Fruit fly (Drosophila melanogaster) whole organism, prepupa: ENCODE results near the gene eIF1.
A peak's percentile ranks its signal among the peaks of the same experiment; 100 is the strongest.

Experiments
- CG11294 ChIP-seq: fragments of 200-800 bp; sonication (Bioruptor generic); IDR thresholded peaks from 2 replicates; pipeline ENCODE4 v1.3.6; 2022; ENCODE audit warnings: missing biosample characterization, missing genetic modification characterization
- CG11762 ChIP-seq: fragments of 200-800 bp; sonication (Bioruptor generic); optimal IDR thresholded peaks from 3 replicates; lab custom pipeline; 2016; ENCODE audit warnings: missing biosample characterization, missing genetic modification characterization; ENCODE audit not compliant: insufficient read depth
- CG11902 ChIP-seq: fragments of 200-800 bp; sonication (Bioruptor generic); optimal IDR thresholded peaks from 3 replicates; lab custom pipeline; 2016; ENCODE audit warnings: missing biosample characterization, missing genetic modification characterization
- CG15336 ChIP-seq: fragments of 200-800 bp; sonication (Bioruptor generic); IDR thresholded peaks from 2 replicates; pipeline ENCODE4 v1.3.6; 2022; ENCODE audit warnings: missing biosample characterization, missing genetic modification characterization
- CG1621 ChIP-seq: fragments of 200-800 bp; sonication (Bioruptor generic); optimal IDR thresholded peaks from 3 replicates; lab custom pipeline; 2018; ENCODE audit warnings: missing biosample characterization, mild to moderate bottlenecking, missing genetic modification characterization
- CG16779 ChIP-seq: fragments of 200-800 bp; sonication (Bioruptor generic); optimal IDR thresholded peaks from 3 replicates; lab custom pipeline; 2017; ENCODE audit warnings: missing biosample characterization, mild to moderate bottlenecking, missing genetic modification characterization
- CG3032 ChIP-seq: fragments of 200-800 bp; optimal IDR thresholded peaks from 2 replicates; lab custom pipeline; 2019; ENCODE audit warnings: missing biosample characterization, mild to moderate bottlenecking, missing genetic modification characterization, moderate library complexity
- CG31627 ChIP-seq: fragments of 200-800 bp; sonication (Bioruptor generic); optimal IDR thresholded peaks from 3 replicates; lab custom pipeline; 2016; ENCODE audit warnings: missing biosample characterization, missing genetic modification characterization
- CG32006 ChIP-seq: fragments of 200-800 bp; sonication (Bioruptor generic); optimal IDR thresholded peaks from 3 replicates; lab custom pipeline; 2017; ENCODE audit warnings: missing biosample characterization, mild to moderate bottlenecking, missing genetic modification characterization
- CG34406 ChIP-seq: fragments of 200-800 bp; sonication (Bioruptor generic); optimal IDR thresholded peaks from 3 replicates; lab custom pipeline; 2016; ENCODE audit warnings: missing biosample characterization, missing genetic modification characterization
- CG3919 ChIP-seq: fragments of 200-800 bp; sonication (Bioruptor generic); optimal IDR thresholded peaks from 3 replicates; lab custom pipeline; 2016; ENCODE audit warnings: missing biosample characterization, missing genetic modification characterization
- CG4318 ChIP-seq: fragments of 200-800 bp; sonication (Bioruptor generic); optimal IDR thresholded peaks from 3 replicates; lab custom pipeline; 2017; ENCODE audit warnings: missing biosample characterization, mild to moderate bottlenecking, missing genetic modification characterization
- CG6163 ChIP-seq: fragments of 200-800 bp; sonication (Bioruptor generic); IDR thresholded peaks from 3 replicates; pipeline ENCODE4 v1.3.6; 2022; ENCODE audit warnings: missing biosample characterization, missing genetic modification characterization
- CG6276 ChIP-seq: fragments of 200-800 bp; sonication (Bioruptor generic); optimal IDR thresholded peaks from 2 replicates; lab custom pipeline; 2017; ENCODE audit warnings: missing biosample characterization, mild to moderate bottlenecking, missing genetic modification characterization
- CG6808 ChIP-seq: fragments of 200-800 bp; sonication (Bioruptor generic); optimal IDR thresholded peaks from 3 replicates; lab custom pipeline; 2017; ENCODE audit warnings: missing biosample characterization, missing genetic modification characterization, mild to moderate bottlenecking, moderate library complexity, missing genetic modification reagents
- CG6854 ChIP-seq: fragments of 200-800 bp; sonication (Bioruptor generic); optimal IDR thresholded peaks from 2 replicates; lab custom pipeline; 2017; ENCODE audit warnings: missing biosample characterization, mild to moderate bottlenecking, missing genetic modification characterization
- CG8119 ChIP-seq: fragments of 200-800 bp; sonication (Bioruptor generic); IDR thresholded peaks from 3 replicates; pipeline ENCODE4 v1.3.6; 2022; ENCODE audit warnings: missing biosample characterization, missing genetic modification characterization
- CG8319 ChIP-seq: fragments of 200-800 bp; sonication (Bioruptor generic); optimal IDR thresholded peaks from 3 replicates; lab custom pipeline; 2016; ENCODE audit warnings: missing biosample characterization, missing genetic modification characterization
- CG8632 ChIP-seq: fragments of 200-800 bp; sonication (Bioruptor generic); optimal IDR thresholded peaks from 3 replicates; lab custom pipeline; 2016; ENCODE audit warnings: missing biosample characterization, missing genetic modification characterization
- CG9139 ChIP-seq: fragments of 200-800 bp; sonication (Bioruptor generic); optimal IDR thresholded peaks from 3 replicates; lab custom pipeline; 2017; ENCODE audit warnings: missing biosample characterization, mild to moderate bottlenecking, missing genetic modification characterization
- Eip75B ChIP-seq: fragments of 200-800 bp; sonication (Bioruptor generic); optimal IDR thresholded peaks from 3 replicates; lab custom pipeline; 2016; ENCODE audit warnings: missing biosample characterization, missing genetic modification characterization
- Eip78C ChIP-seq: fragments of 200-800 bp; sonication (Bioruptor generic); peaks from one replicate; lab custom pipeline; 2016; ENCODE audit warnings: missing biosample characterization, missing genetic modification characterization
- Eip93F ChIP-seq: fragments of 200-800 bp; sonication (Bioruptor generic); optimal IDR thresholded peaks from 2 replicates; lab custom pipeline; 2016; ENCODE audit warnings: missing biosample characterization, mild to moderate bottlenecking, missing genetic modification characterization
- Ets21C ChIP-seq: fragments of 200-800 bp; sonication (Bioruptor generic); optimal IDR thresholded peaks from 3 replicates; lab custom pipeline; 2016; ENCODE audit warnings: missing biosample characterization, missing genetic modification characterization
- Ets96B ChIP-seq: fragments of 200-800 bp; optimal IDR thresholded peaks from 2 replicates; lab custom pipeline; 2019; ENCODE audit warnings: missing biosample characterization, mild to moderate bottlenecking, missing genetic modification characterization, moderate library complexity
- Gug ChIP-seq: fragments of 200-800 bp; sonication (Bioruptor generic); IDR thresholded peaks from 2 replicates; pipeline ENCODE4 v1.3.6; 2022; ENCODE audit warnings: missing biosample characterization, missing genetic modification characterization
- Hr38 ChIP-seq: sonication (Bioruptor generic); optimal IDR thresholded peaks from 2 replicates; lab custom pipeline; 2016; ENCODE audit warnings: missing biosample characterization, missing genetic modification characterization
- Lpt ChIP-seq: fragments of 200-800 bp; sonication (Bioruptor generic); optimal IDR thresholded peaks from 3 replicates; lab custom pipeline; 2016; ENCODE audit warnings: missing biosample characterization, missing genetic modification characterization
- Met ChIP-seq: fragments of 200-800 bp; sonication (Bioruptor generic); optimal IDR thresholded peaks from 3 replicates; lab custom pipeline; 2016; ENCODE audit warnings: missing biosample characterization, missing genetic modification characterization
- Sox102F ChIP-seq: fragments of 200-800 bp; sonication (Bioruptor generic); optimal IDR thresholded peaks from 2 replicates; lab custom pipeline; 2016; ENCODE audit warnings: missing biosample characterization, mild to moderate bottlenecking, missing genetic modification characterization
- Sox14 ChIP-seq: fragments of 200-800 bp; sonication (Bioruptor generic); optimal IDR thresholded peaks from 3 replicates; lab custom pipeline; 2016; ENCODE audit warnings: missing biosample characterization, missing genetic modification characterization
- achi ChIP-seq: fragments of 200-800 bp; sonication (Bioruptor generic); optimal IDR thresholded peaks from 3 replicates; lab custom pipeline; 2016; ENCODE audit warnings: missing biosample characterization, missing genetic modification characterization
- acj6 ChIP-seq: fragments of 200-800 bp; sonication (Bioruptor generic); optimal IDR thresholded peaks from 3 replicates; lab custom pipeline; 2016; ENCODE audit warnings: missing biosample characterization, missing genetic modification characterization
- cyc ChIP-seq: fragments of 200-800 bp; sonication (Bioruptor generic); optimal IDR thresholded peaks from 3 replicates; lab custom pipeline; 2016; ENCODE audit warnings: missing biosample characterization, missing genetic modification characterization
- dac ChIP-seq: fragments of 200-800 bp; sonication (Bioruptor generic); optimal IDR thresholded peaks from 2 replicates; lab custom pipeline; 2017; ENCODE audit warnings: missing biosample characterization, mild to moderate bottlenecking, missing genetic modification characterization
- eg ChIP-seq: fragments of 200-800 bp; sonication (Bioruptor generic); IDR thresholded peaks from 3 replicates; pipeline ENCODE4 v1.3.6; 2022; ENCODE audit warnings: missing biosample characterization, missing genetic modification characterization
- fd59A ChIP-seq: fragments of 200-800 bp; sonication (Bioruptor generic); optimal IDR thresholded peaks from 2 replicates; lab custom pipeline; 2017; ENCODE audit warnings: missing biosample characterization, mild to moderate bottlenecking, missing genetic modification characterization, missing genetic modification reagents
- fkh ChIP-seq: fragments of 200-800 bp; sonication (Bioruptor generic); optimal IDR thresholded peaks from 3 replicates; lab custom pipeline; 2017; ENCODE audit warnings: missing biosample characterization, mild to moderate bottlenecking, missing genetic modification characterization, moderate library complexity
- lz ChIP-seq: fragments of 200-800 bp; sonication (Bioruptor generic); optimal IDR thresholded peaks from 3 replicates; lab custom pipeline; 2016; ENCODE audit warnings: missing biosample characterization, missing genetic modification characterization
- net ChIP-seq: fragments of 200-800 bp; sonication (Bioruptor generic); optimal IDR thresholded peaks from 3 replicates; lab custom pipeline; 2016; ENCODE audit warnings: missing biosample characterization, missing genetic modification characterization
- pdm3 ChIP-seq: fragments of 200-800 bp; sonication (Bioruptor generic); optimal IDR thresholded peaks from 3 replicates; lab custom pipeline; 2016; ENCODE audit warnings: missing biosample characterization, missing genetic modification characterization
- salr ChIP-seq, 2 experiments: fragments of 200-800 bp; sonication (Bioruptor generic); optimal IDR thresholded peaks; 3 replicates each; lab custom pipeline; 2016 to 2018; ENCODE audit warnings: missing biosample characterization in 2 of 2, missing genetic modification characterization in 2 of 2, mild to moderate bottlenecking in 1 of 2
- spab ChIP-seq: fragments of 200-800 bp; sonication (Bioruptor generic); optimal IDR thresholded peaks from 2 replicates; lab custom pipeline; 2017; ENCODE audit warnings: missing biosample characterization, mild to moderate bottlenecking, missing genetic modification characterization, missing genetic modification reagents
- ss ChIP-seq, 2 experiments: fragments of 200-800 bp; sonication (Bioruptor generic); optimal IDR thresholded peaks; 2 replicates in 1 of 2; 3 replicates in 1 of 2; lab custom pipeline; 2017 to 2018; ENCODE audit warnings: mild to moderate bottlenecking in 2 of 2, missing biosample characterization in 2 of 2, missing genetic modification characterization in 2 of 2, moderate library complexity in 1 of 2
- svp ChIP-seq: fragments of 200-800 bp; sonication (Bioruptor generic); peaks from one replicate; lab custom pipeline; 2016; ENCODE audit warnings: missing biosample characterization, missing genetic modification characterization
- topi ChIP-seq: fragments of 200-800 bp; sonication (Bioruptor generic); optimal IDR thresholded peaks from 3 replicates; lab custom pipeline; 2016; ENCODE audit warnings: missing biosample characterization, missing genetic modification characterization

The eIF1 gene

dm6 chr3L:3245189-3245588 lies 22.0 kb downstream of the eIF1 start (continued):
- peak; percentile 79 for TF ChIP-seq CG11762 (GFP tag; lab: Kevin White, UChicago)
- TF ChIP-seq fkh (GFP tag; lab: Kevin White, UChicago), result no peak
- no peak for TF ChIP-seq CG6854 (GFP tag; lab: Kevin White, UChicago)
- TF ChIP-seq CG15336 (GFP tag; lab: Robert Waterston, UW), result peak; percentile 67
- peak; percentile 92 for TF ChIP-seq Met (GFP tag; lab: Kevin White, UChicago)
- peak; percentile 86 for TF ChIP-seq spab (GFP tag; lab: Kevin White, UChicago)
- no peak for TF ChIP-seq Hr38
- TF ChIP-seq dac (GFP tag; lab: Kevin White, UChicago), result no peak
- peak; percentile 91 for TF ChIP-seq CG6808 (GFP tag; lab: Kevin White, UChicago)
- peak; percentile 78 for TF ChIP-seq CG3919 (GFP tag; lab: Kevin White, UChicago)
- peak; percentile 75 for TF ChIP-seq cyc (GFP tag; lab: Kevin White, UChicago)
- TF ChIP-seq CG32006 (GFP tag; lab: Kevin White, UChicago), result peak; percentile 50
- TF ChIP-seq CG11902, result peak; percentile 47
- TF ChIP-seq Ets96B (tag; lab: Kevin White, UChicago), result peak; percentile 92
- TF ChIP-seq CG8119, result peak; percentile 82
- peak; percentile 88 for TF ChIP-seq Sox102F (GFP tag; lab: Kevin White, UChicago)
- peak; percentile 86 for TF ChIP-seq pdm3 (GFP tag; lab: Kevin White, UChicago)

DNA sequence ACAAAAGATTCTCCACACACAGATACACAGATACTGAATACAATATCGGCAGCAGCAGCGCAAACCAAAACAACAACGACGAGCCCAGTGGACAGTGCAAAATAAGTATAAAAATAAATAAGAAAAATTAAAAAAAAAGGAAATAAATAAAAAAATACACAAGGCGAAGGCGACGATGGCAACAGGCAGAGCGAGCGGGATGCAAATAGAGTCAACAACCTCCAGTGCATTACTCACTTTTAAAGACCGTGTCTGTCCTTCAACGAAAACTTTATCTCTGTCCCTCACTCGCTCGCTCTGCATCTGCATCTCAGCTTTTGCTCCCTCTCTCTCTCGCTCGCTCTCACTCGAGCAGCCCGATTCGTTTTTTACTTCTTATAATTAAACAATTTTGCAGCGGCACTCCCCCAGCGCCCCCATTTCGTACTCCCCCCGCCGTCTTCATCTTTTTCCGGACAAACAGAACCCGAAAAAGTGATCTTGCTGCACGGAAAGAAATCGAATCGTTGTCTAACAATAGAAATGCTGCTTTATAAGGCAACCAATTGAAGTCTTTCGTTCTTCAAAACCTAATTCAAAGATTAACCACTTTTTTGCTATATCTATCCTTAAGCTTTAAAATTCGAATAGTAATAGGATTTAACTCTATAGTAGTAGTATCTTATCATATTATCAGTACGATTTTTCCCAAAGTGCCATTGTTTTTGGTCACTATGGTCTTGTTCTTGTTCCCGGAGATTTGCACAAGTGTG lies 23.4 kb downstream of the eIF1 start:
- TF ChIP-seq CG31627, result peak; percentile 91
- TF ChIP-seq CG8632 (GFP tag; lab: Kevin White, UChicago), result peak; percentile 94
- TF ChIP-seq svp (GFP tag; lab: Kevin White, UChicago), result peak; percentile 94
- TF ChIP-seq CG6808 (GFP tag; lab: Kevin White, UChicago), result peak; percentile 99
- TF ChIP-seq CG8319 (GFP tag; lab: Kevin White, UChicago), result peak; percentile 87
- peak; percentile 90 for TF ChIP-seq Met (GFP tag; lab: Kevin White, UChicago)
- TF ChIP-seq cyc (GFP tag; lab: Kevin White, UChicago), result peak; percentile 89
- TF ChIP-seq dac (GFP tag; lab: Kevin White, UChicago), result peak; percentile 67
- TF ChIP-seq CG6163 (GFP tag; lab: Robert Waterston, UW), result peak; percentile 99
- TF ChIP-seq CG16779 (tag; lab: Kevin White, UChicago), result peak; percentile 99
- TF ChIP-seq Gug, result peak; percentile 86
- peak; percentile 93 for TF ChIP-seq Lpt
- peak; percentile 97 for TF ChIP-seq eg (GFP tag; lab: Robert Waterston, UW)
- TF ChIP-seq CG11294 (GFP tag; lab: Robert Waterston, UW), result peak; percentile 66
- peak; percentile 96 for TF ChIP-seq net (GFP tag; lab: Kevin White, UChicago)
- TF ChIP-seq Eip93F (GFP tag; lab: Kevin White, UChicago), result peak; percentile 98
- TF ChIP-seq Hr38, result no peak
- TF ChIP-seq topi (GFP tag; lab: Kevin White, UChicago), result peak; percentile 89
- TF ChIP-seq acj6, result peak; percentile 68
- TF ChIP-seq CG11762 (GFP tag; lab: Kevin White, UChicago), result peak; percentile 95
- TF ChIP-seq CG3032 (tag; lab: Kevin White, UChicago), result peak; percentile 99
- peak; percentile 85 to 89 for TF ChIP-seq salr (GFP tag; optimal IDR thresholded peaks at IDR 0.05; lab: Kevin White, UChicago)
- peak; percentile 63 for TF ChIP-seq Sox14 (GFP tag; lab: Kevin White, UChicago)
- peak; percentile 82 for TF ChIP-seq Sox102F (GFP tag; lab: Kevin White, UChicago)
- peak; percentile 86 for TF ChIP-seq Eip78C
- peak; percentile 86 for TF ChIP-seq lz
- TF ChIP-seq CG15336 (GFP tag; lab: Robert Waterston, UW), result peak; percentile 92
- TF ChIP-seq CG9139 (GFP tag; lab: Kevin White, UChicago), result peak; percentile 100
- peak; percentile 87 for TF ChIP-seq CG3919 (GFP tag; lab: Kevin White, UChicago)
- peak; percentile 97 for TF ChIP-seq CG1621 (tag; lab: Kevin White, UChicago)
- peak; percentile 72 for TF ChIP-seq CG32006 (GFP tag; lab: Kevin White, UChicago)
- peak; percentile 92 for TF ChIP-seq CG34406 (GFP tag; lab: Kevin White, UChicago)
- TF ChIP-seq fd59A, result peak; percentile 83
- peak; percentile 78 for TF ChIP-seq pdm3 (GFP tag; lab: Kevin White, UChicago)
- TF ChIP-seq Ets21C, result peak; percentile 86
- peak; percentile 85 for TF ChIP-seq achi (GFP tag; lab: Kevin White, UChicago)
- peak; percentile 100 for TF ChIP-seq ss (GFP tag; optimal IDR thresholded peaks at IDR 0.05; lab: Kevin White, UChicago)
- TF ChIP-seq fkh (GFP tag; lab: Kevin White, UChicago), result no peak
- peak; percentile 93 for TF ChIP-seq Eip75B (GFP tag; lab: Kevin White, UChicago)
- peak; percentile 6 for TF ChIP-seq CG4318
- TF ChIP-seq CG6276 (GFP tag; lab: Kevin White, UChicago), result peak; percentile 94
